Fruit fly (Drosophila melanogaster) whole organism, adult: ENCODE data around the gene COX8.

ENCODE experiments used
- CG1620 ChIP-seq: fragments of 200-800 bp; sonication (Bioruptor generic); optimal IDR thresholded peaks from 2 replicates; lab custom pipeline; 2016; ENCODE audit warnings: missing biosample characterization, missing genetic modification characterization
- CG33017 ChIP-seq: fragments of 200-800 bp; sonication (Bioruptor generic); optimal IDR thresholded peaks from 2 replicates; lab custom pipeline; 2018; ENCODE audit warnings: missing biosample characterization, mild to moderate bottlenecking, missing genetic modification characterization, moderate library complexity
- CG5204 ChIP-seq: fragments of 200-800 bp; sonication (Bioruptor generic); optimal IDR thresholded peaks from 2 replicates; lab custom pipeline; 2016; ENCODE audit warnings: missing biosample characterization, missing genetic modification characterization
- Clk ChIP-seq: fragments of 200-800 bp; sonication (Bioruptor generic); optimal IDR thresholded peaks from 2 replicates; lab custom pipeline; 2017; ENCODE audit warnings: missing biosample characterization, missing genetic modification characterization
- Crg-1 ChIP-seq: fragments of 200-800 bp; sonication (Bioruptor generic); optimal IDR thresholded peaks from 2 replicates; lab custom pipeline; 2016; ENCODE audit warnings: missing biosample characterization, missing genetic modification characterization
- Mnt ChIP-seq: fragments of 200-800 bp; sonication (Bioruptor generic); optimal IDR thresholded peaks from 2 replicates; lab custom pipeline; 2016; ENCODE audit warnings: missing biosample characterization, mild to moderate bottlenecking, missing genetic modification characterization
- cic ChIP-seq: fragments of 200-800 bp; sonication (Bioruptor generic); optimal IDR thresholded peaks from 2 replicates; lab custom pipeline; 2017; ENCODE audit warnings: missing biosample characterization, mild to moderate bottlenecking, missing genetic modification characterization, moderate library complexity
- cnc ChIP-seq, 2 experiments: fragments of >200 bp; optimal IDR thresholded peaks; 2 replicates each; lab custom pipeline; 2017
- kay ChIP-seq: fragments of 200-800 bp; sonication (Bioruptor generic); peaks from one replicate; lab custom pipeline; 2016; ENCODE audit warnings: missing biosample characterization, missing genetic modification characterization, borderline replicate concordance
- ovo ChIP-seq: fragments of 200-800 bp; sonication (Bioruptor generic); optimal IDR thresholded peaks from 2 replicates; lab custom pipeline; 2016; ENCODE audit warnings: missing biosample characterization, missing genetic modification characterization
- pad ChIP-seq: fragments of 200-800 bp; sonication (Bioruptor generic); optimal IDR thresholded peaks from 3 replicates; lab custom pipeline; 2017; ENCODE audit warnings: missing biosample characterization, missing genetic modification characterization, mild to moderate bottlenecking, moderate library complexity, missing genetic modification reagents
- tj ChIP-seq: fragments of 200-800 bp; sonication (Bioruptor generic); optimal IDR thresholded peaks from 3 replicates; lab custom pipeline; 2017; ENCODE audit warnings: missing biosample characterization, mild to moderate bottlenecking, missing genetic modification characterization, moderate library complexity

DNA sequence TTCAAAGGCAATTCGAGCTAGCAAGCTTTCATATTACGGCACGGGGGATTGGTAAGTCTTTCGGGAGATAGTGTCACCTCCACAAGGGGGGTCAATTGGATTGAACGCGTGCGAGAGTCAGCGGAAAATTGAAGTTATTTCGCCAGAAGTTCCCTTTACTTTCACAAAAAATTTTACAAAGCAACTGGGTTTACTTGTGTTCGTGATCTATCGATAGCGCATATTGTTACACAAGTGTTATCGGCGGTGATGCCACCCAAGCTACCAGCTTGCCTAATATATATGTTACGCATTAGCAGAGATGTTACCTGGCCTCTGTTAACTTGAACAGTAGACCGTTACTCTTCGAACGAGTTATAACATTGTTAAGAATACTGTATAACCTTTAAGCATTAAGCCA is 15.5 kb upstream of the COX8 start, which contains the start of gene Wnk:
- no peak for TF ChIP-seq cnc (optimal IDR thresholded peaks at IDR 0.05; lab: Kevin White, UChicago)
- no peak for TF ChIP-seq CG1620 (GFP tag; lab: Kevin White, UChicago)
- no peak for TF ChIP-seq kay
- TF ChIP-seq Mnt: no peak
- TF ChIP-seq tj: no peak
- TF ChIP-seq CG5204 (GFP tag; lab: Kevin White, UChicago): no peak
- no peak for TF ChIP-seq Clk
- TF ChIP-seq CG33017 (tag; lab: Kevin White, UChicago): no peak
- TF ChIP-seq ovo (GFP tag; lab: Kevin White, UChicago): no peak
- no peak for TF ChIP-seq cic (GFP tag; lab: Kevin White, UChicago)
- TF ChIP-seq Crg-1 (GFP tag; lab: Kevin White, UChicago): no peak
- no peak for TF ChIP-seq pad
